Worm (Caenorhabditis elegans) whole organism, young adult: Measurements from ENCODE around the gene ant-1.3.

Experiments used
- B0019.2 ChIP-seq: fragments of 200-800 bp; sonication (Bioruptor generic); conservative IDR thresholded peaks from 2 replicates; pipeline ENCODE4 v1.3.6; 2022; ENCODE audit warnings: missing genetic modification reagents, missing genetic modification characterization, missing compliant biosample characterization
- B0261.1 ChIP-seq: sonication (generic microtip); optimal IDR thresholded peaks from 2 replicates; lab custom pipeline; 2016; ENCODE audit warnings: mild to moderate bottlenecking, missing genetic modification characterization, moderate library complexity, missing compliant biosample characterization
- B0336.3 ChIP-seq: fragments of 200-800 bp; sonication (Bioruptor generic); IDR thresholded peaks from 2 replicates; pipeline ENCODE4 v1.3.6; 2022; ENCODE audit warnings: missing genetic modification characterization, missing compliant biosample characterization
- F23B12.7 ChIP-seq: sonication (generic microtip); optimal IDR thresholded peaks from 2 replicates; lab custom pipeline; 2017; ENCODE audit warnings: missing genetic modification characterization, mild to moderate bottlenecking, missing compliant biosample characterization, antibody characterized with exemption, moderate library complexity; ENCODE audit not compliant: insufficient read depth
- F39B2.1 ChIP-seq: fragments of 200-800 bp; sonication (Bioruptor generic); IDR thresholded peaks from 2 replicates; pipeline ENCODE4 v1.3.6; 2022; ENCODE audit warnings: missing genetic modification reagents, missing genetic modification characterization, missing compliant biosample characterization
- F49E8.2 ChIP-seq: sonication (generic microtip); optimal IDR thresholded peaks from 3 replicates; lab custom pipeline; 2017; ENCODE audit warnings: missing genetic modification characterization, mild to moderate bottlenecking, missing compliant biosample characterization, antibody characterized with exemption, moderate library complexity; ENCODE audit not compliant: insufficient read depth
- F55B11.4 ChIP-seq: sonication (generic microtip); optimal IDR thresholded peaks from 2 replicates; lab custom pipeline; 2016; ENCODE audit warnings: missing compliant biosample characterization, missing genetic modification characterization, borderline replicate concordance; ENCODE audit not compliant: insufficient read depth
- F57A8.1 ChIP-seq: fragments of 200-800 bp; sonication (Bioruptor generic); optimal IDR thresholded peaks from 2 replicates; lab custom pipeline; 2018; ENCODE audit warnings: mild to moderate bottlenecking, missing genetic modification characterization, moderate library complexity, missing compliant biosample characterization
- T26A5.8 ChIP-seq: sonication (generic microtip); optimal IDR thresholded peaks from 2 replicates; lab custom pipeline; 2016; ENCODE audit warnings: missing genetic modification characterization, missing compliant biosample characterization
- Y56A3A.18 ChIP-seq: fragments of 200-800 bp; sonication (Bioruptor generic); IDR thresholded peaks from 2 replicates; pipeline ENCODE4 v1.3.6; 2022; ENCODE audit warnings: missing genetic modification reagents, missing genetic modification characterization, missing compliant biosample characterization
- Y67H2A.10 ChIP-seq: fragments of 200-800 bp; sonication (Bioruptor generic); conservative IDR thresholded peaks from 2 replicates; pipeline ENCODE4 v1.3.6; 2022; ENCODE audit warnings: missing genetic modification reagents, missing genetic modification characterization, missing compliant biosample characterization
- akir-1 ChIP-seq: fragments of 200-800 bp; sonication (Bioruptor generic); optimal IDR thresholded peaks from 2 replicates; lab custom pipeline; 2018; ENCODE audit warnings: mild to moderate bottlenecking, missing genetic modification characterization, moderate library complexity, missing compliant biosample characterization
- ama-1 ChIP-seq, 3 experiments: fragments of 150-350 bp in 1 of 3; sonication (generic microtip) in 2 of 3; optimal IDR thresholded peaks; 2 replicates each; lab custom pipeline; 2014 to 2018; ENCODE audit warnings: missing biosample characterization in 2 of 3, missing genetic modification characterization in 2 of 3, missing genetic modification reagents in 2 of 3
- aptf-2 ChIP-seq: fragments of 200-800 bp; sonication (Bioruptor generic); conservative IDR thresholded peaks from 2 replicates; pipeline ENCODE4 v1.3.6; 2022; ENCODE audit warnings: missing genetic modification reagents, missing genetic modification characterization, missing compliant biosample characterization
- ceh-100 ChIP-seq: fragments of 200-800 bp; sonication (Bioruptor generic); IDR thresholded peaks from 2 replicates; pipeline ENCODE4 v1.3.6; 2022; ENCODE audit warnings: missing genetic modification reagents, missing genetic modification characterization, missing compliant biosample characterization
- ceh-27 ChIP-seq: fragments of 200-800 bp; sonication (Bioruptor generic); optimal IDR thresholded peaks from 2 replicates; lab custom pipeline; 2018; ENCODE audit warnings: mild to moderate bottlenecking, missing genetic modification characterization, moderate library complexity, missing compliant biosample characterization
- ceh-40 ChIP-seq: fragments of 200-800 bp; sonication (Bioruptor generic); IDR thresholded peaks from 2 replicates; pipeline ENCODE4 v1.3.6; 2022; ENCODE audit warnings: missing genetic modification characterization, missing compliant biosample characterization
- ceh-58 ChIP-seq: fragments of 200-800 bp; sonication (Bioruptor generic); IDR thresholded peaks from 2 replicates; pipeline ENCODE4 v1.3.6; 2022; ENCODE audit warnings: missing genetic modification characterization, missing compliant biosample characterization
- egl-44 ChIP-seq: fragments of 200-800 bp; sonication (Bioruptor generic); IDR thresholded peaks from 2 replicates; pipeline ENCODE4 v1.3.6; 2022; ENCODE audit warnings: missing genetic modification reagents, missing genetic modification characterization, missing compliant biosample characterization
- fkh-3 ChIP-seq: sonication (generic microtip); optimal IDR thresholded peaks from 2 replicates; lab custom pipeline; 2016; ENCODE audit warnings: mild to moderate bottlenecking, missing genetic modification characterization, missing compliant biosample characterization
- gei-17 ChIP-seq: fragments of 200-800 bp; sonication (Bioruptor generic); optimal IDR thresholded peaks from 2 replicates; lab custom pipeline; 2018; ENCODE audit warnings: mild to moderate bottlenecking, missing genetic modification characterization, missing compliant biosample characterization
- him-1 ChIP-seq: sonication (generic microtip); optimal IDR thresholded peaks from 2 replicates; lab custom pipeline; 2016; ENCODE audit warnings: missing genotype, missing genetic modification reagents, missing genetic modification characterization, missing compliant biosample characterization
- hlh-26 ChIP-seq: fragments of 200-800 bp; sonication (Bioruptor generic); conservative IDR thresholded peaks from 2 replicates; pipeline ENCODE4 v1.3.6; 2022; ENCODE audit warnings: missing genetic modification reagents, missing genetic modification characterization, missing compliant biosample characterization
- hmg-1.2 ChIP-seq: fragments of 200-800 bp; sonication (Bioruptor generic); IDR thresholded peaks from 2 replicates; pipeline ENCODE4 v1.3.6; 2022; ENCODE audit warnings: missing genetic modification reagents, missing genetic modification characterization, missing compliant biosample characterization
- hrde-1 ChIP-seq: sonication (generic microtip); optimal IDR thresholded peaks from 2 replicates; lab custom pipeline; 2016; ENCODE audit warnings: missing genetic modification characterization, mild to moderate bottlenecking, missing compliant biosample characterization, moderate library complexity, missing genotype, missing genetic modification reagents, borderline replicate concordance
- let-607 ChIP-seq, 2 experiments: fragments of 200-800 bp in 1 of 2; sonication (Bioruptor generic) in 1 of 2; sonication (generic microtip) in 1 of 2; optimal IDR thresholded peaks; 2 replicates each; lab custom pipeline; 2016 to 2018; ENCODE audit warnings: mild to moderate bottlenecking in 2 of 2, missing compliant biosample characterization in 2 of 2, missing genetic modification characterization in 2 of 2, moderate library complexity in 2 of 2, missing genotype in 1 of 2
- lin-35 ChIP-seq, 3 experiments: fragments of 150-350 bp in 2 of 3; sonication (generic microtip) in 1 of 3; optimal IDR thresholded peaks; 2 replicates each; lab custom pipeline; 2014 to 2018; ENCODE audit warnings: missing biosample characterization in 3 of 3, missing genetic modification characterization in 3 of 3, missing genetic modification reagents in 3 of 3
- lin-40 ChIP-seq: sonication (generic microtip); optimal IDR thresholded peaks from 2 replicates; lab custom pipeline; 2016; ENCODE audit warnings: missing genetic modification characterization, mild to moderate bottlenecking, missing compliant biosample characterization, missing genotype, missing genetic modification reagents
- lsl-1 ChIP-seq: fragments of 200-800 bp; sonication (Bioruptor generic); optimal IDR thresholded peaks from 2 replicates; lab custom pipeline; 2018; ENCODE audit warnings: mild to moderate bottlenecking, missing genetic modification characterization, moderate library complexity, missing compliant biosample characterization
- madf-3 ChIP-seq: fragments of 200-800 bp; sonication (Bioruptor generic); IDR thresholded peaks from 2 replicates; pipeline ENCODE4 v1.3.6; 2022; ENCODE audit warnings: missing genetic modification reagents, missing genetic modification characterization, missing compliant biosample characterization
- madf-6 ChIP-seq: fragments of 200-800 bp; sonication (Bioruptor generic); IDR thresholded peaks from 2 replicates; pipeline ENCODE4 v1.3.6; 2022; ENCODE audit warnings: missing genetic modification reagents, missing genetic modification characterization, missing compliant biosample characterization
- mel-28 ChIP-seq: sonication (generic microtip); optimal IDR thresholded peaks from 2 replicates; lab custom pipeline; 2016; ENCODE audit warnings: borderline replicate concordance, mild to moderate bottlenecking, missing genetic modification characterization, missing compliant biosample characterization
- nfya-2 ChIP-seq: fragments of 200-800 bp; sonication (Bioruptor generic); IDR thresholded peaks from 2 replicates; pipeline ENCODE4 v1.3.6; 2022; ENCODE audit warnings: missing genetic modification reagents, missing genetic modification characterization, missing compliant biosample characterization
- nhr-90 ChIP-seq: sonication (generic microtip); optimal IDR thresholded peaks from 2 replicates; lab custom pipeline; 2016; ENCODE audit warnings: missing genotype, mild to moderate bottlenecking, missing genetic modification characterization, missing compliant biosample characterization
- rec-8 ChIP-seq, 2 experiments: sonication (generic microtip); optimal IDR thresholded peaks; 2 replicates each; lab custom pipeline; 2016; ENCODE audit warnings: mild to moderate bottlenecking in 2 of 2, missing genetic modification characterization in 2 of 2, missing genetic modification reagents in 2 of 2, missing genotype in 2 of 2, missing biosample characterization in 1 of 2, missing compliant biosample characterization in 1 of 2, moderate library complexity in 1 of 2
- snpc-3.4 ChIP-seq: sonication (generic microtip); optimal IDR thresholded peaks from 2 replicates; lab custom pipeline; 2017; ENCODE audit warnings: missing genetic modification characterization, mild to moderate bottlenecking, missing compliant biosample characterization, antibody characterized with exemption, moderate library complexity, missing genotype, missing genetic modification reagents
- snpc-4 ChIP-seq, 5 experiments: fragments of 150-350 bp in 1 of 5; sonication (generic microtip) in 4 of 5; optimal IDR thresholded peaks; 2 replicates each; lab custom pipeline; 2014 to 2018; ENCODE audit warnings: missing genetic modification characterization in 5 of 5, missing biosample characterization in 3 of 5, antibody characterized with exemption in 2 of 5, mild to moderate bottlenecking in 2 of 5, missing compliant biosample characterization in 2 of 5, missing genotype in 2 of 5, moderate library complexity in 2 of 5, missing genetic modification reagents in 1 of 5
- tbx-9 ChIP-seq: sonication (generic microtip); optimal IDR thresholded peaks from 2 replicates; lab custom pipeline; 2016; ENCODE audit warnings: borderline replicate concordance, missing genetic modification characterization, inconsistent platforms, missing compliant biosample characterization
- unc-130 ChIP-seq: sonication (generic microtip); optimal IDR thresholded peaks from 2 replicates; lab custom pipeline; 2016; ENCODE audit warnings: missing genetic modification reagents, missing genetic modification characterization, missing compliant biosample characterization
- unc-62 ChIP-seq: fragments of 150-350 bp; optimal IDR thresholded peaks from 2 replicates; lab custom pipeline; 2014; ENCODE audit warnings: missing biosample characterization, missing genetic modification reagents, missing genetic modification characterization
- xnd-1 ChIP-seq: sonication (generic microtip); optimal IDR thresholded peaks from 2 replicates; lab custom pipeline; 2016; ENCODE audit warnings: missing genotype, missing genetic modification reagents, missing genetic modification characterization, missing compliant biosample characterization
- zfh-2 ChIP-seq: fragments of 200-800 bp; sonication (Bioruptor generic); conservative IDR thresholded peaks from 2 replicates; pipeline ENCODE4 v1.3.6; 2022; ENCODE audit warnings: missing genetic modification reagents, missing genetic modification characterization, missing compliant biosample characterization
- zim-3 ChIP-seq: sonication (generic microtip); optimal IDR thresholded peaks from 2 replicates; lab custom pipeline; 2017; ENCODE audit warnings: mild to moderate bottlenecking, missing genetic modification characterization, moderate library complexity, missing compliant biosample characterization
- ztf-18 ChIP-seq: sonication (generic microtip); optimal IDR thresholded peaks from 2 replicates; lab custom pipeline; 2016; ENCODE audit warnings: missing genotype, mild to moderate bottlenecking, missing genetic modification characterization, missing compliant biosample characterization
- ztf-3 ChIP-seq: fragments of 200-800 bp; sonication (Bioruptor generic); optimal IDR thresholded peaks from 2 replicates; lab custom pipeline; 2018; ENCODE audit warnings: mild to moderate bottlenecking, missing genetic modification characterization, missing compliant biosample characterization

ant-1.3 gene

DNA sequence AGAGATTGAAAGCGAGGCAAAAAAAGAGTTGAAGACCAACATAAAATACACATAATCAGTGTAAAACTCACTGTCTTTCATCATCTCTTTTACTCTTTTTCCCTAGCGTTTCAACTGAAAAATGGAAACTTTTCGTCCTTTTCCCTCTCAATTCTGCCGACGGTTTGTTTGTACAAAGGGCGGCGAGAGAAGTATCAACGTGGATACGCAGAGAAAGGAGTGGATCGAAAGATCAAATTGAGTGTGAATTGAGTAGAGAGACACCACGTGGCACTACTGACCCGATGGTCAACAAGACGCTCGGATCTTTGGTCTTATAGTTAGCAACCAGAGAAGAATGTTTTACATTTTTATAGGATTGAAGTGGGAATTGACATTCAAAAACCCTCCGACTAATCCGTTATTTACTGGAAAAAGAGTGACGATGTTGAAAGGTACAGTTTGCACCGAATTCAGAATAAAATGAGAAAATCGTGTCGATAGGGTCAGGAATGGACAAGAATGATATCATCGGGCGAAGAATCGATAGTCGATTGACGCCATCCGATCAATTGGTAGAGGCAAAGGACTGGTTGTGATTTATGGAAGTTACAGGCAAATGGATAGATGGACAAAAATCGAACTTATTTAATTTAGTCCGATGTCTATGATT is 38.0 kb downstream of the ant-1.3 start (continued):
- no peak for TF ChIP-seq ztf-3 (GFP tag; lab: Kevin White, UChicago)
- TF ChIP-seq ceh-27 (GFP tag; lab: Kevin White, UChicago) = no peak
- peak in 1 of 2 experiments; percentile 46 for TF ChIP-seq let-607 (tag; optimal IDR thresholded peaks at IDR 0.05; lab: Kevin White, UChicago)
- TF ChIP-seq egl-44 = no peak
- peak in 1 of 3 experiments; percentile 10 for TF ChIP-seq lin-35 (GFP tag; optimal IDR thresholded peaks at IDR 0.05; lab: Kevin White, UChicago)
- no peak for TF ChIP-seq rec-8 (tag; optimal IDR thresholded peaks at IDR 0.05; lab: Kevin White, UChicago)
- TF ChIP-seq T26A5.8 = no peak
- TF ChIP-seq F57A8.1 (GFP tag; lab: Kevin White, UChicago) = no peak
- TF ChIP-seq him-1 (tag; lab: Kevin White, UChicago) = no peak
- no peak for TF ChIP-seq ceh-100 (GFP tag; lab: Robert Waterston, UW)
- TF ChIP-seq lin-40 (tag; lab: Kevin White, UChicago) = peak; percentile 67
- TF ChIP-seq gei-17 (GFP tag; lab: Kevin White, UChicago) = no peak
- TF ChIP-seq hmg-1.2 = peak; percentile 24; the same call in 1 of the 2 replicates
- TF ChIP-seq B0336.3 = no peak
- TF ChIP-seq B0019.2 (GFP tag; lab: Robert Waterston, UW) = no peak
- TF ChIP-seq Y67H2A.10 (GFP tag; lab: Robert Waterston, UW) = no peak
- no peak for TF ChIP-seq F39B2.1 (GFP tag; lab: Robert Waterston, UW)
- TF ChIP-seq hlh-26 (GFP tag; lab: Robert Waterston, UW) = no peak
- TF ChIP-seq akir-1 = no peak
- no peak for TF ChIP-seq madf-3
- no peak for TF ChIP-seq nhr-90
- no peak for TF ChIP-seq snpc-3.4 (tag; lab: Kevin White, UChicago)
- TF ChIP-seq xnd-1 (tag; lab: Kevin White, UChicago) = no peak
- TF ChIP-seq fkh-3 (tag; lab: Kevin White, UChicago) = no peak
- TF ChIP-seq unc-62 (GFP tag; lab: Kevin White, UChicago) = no peak
- no peak for TF ChIP-seq snpc-4 (GFP tag; optimal IDR thresholded peaks at IDR 0.05; lab: Kevin White, UChicago)
- TF ChIP-seq snpc-4 (tag; optimal IDR thresholded peaks at IDR 0.05; lab: Kevin White, UChicago) = peak in 1 of 4 experiments; percentile 11
- no peak for TF ChIP-seq ztf-18 (tag; lab: Kevin White, UChicago)
- no peak for TF ChIP-seq F55B11.4 (tag; lab: Kevin White, UChicago)
- TF ChIP-seq ceh-40 = no peak
- TF ChIP-seq hrde-1 (tag; lab: Kevin White, UChicago) = no peak
- TF ChIP-seq B0261.1 (tag; lab: Kevin White, UChicago) = no peak
- no peak for TF ChIP-seq unc-130 (GFP tag; lab: Kevin White, UChicago)
- no peak for TF ChIP-seq nfya-2 (GFP tag; lab: Robert Waterston, UW)
- no peak for TF ChIP-seq F49E8.2
- no peak for TF ChIP-seq madf-6 (GFP tag; lab: Robert Waterston, UW)
- no peak for TF ChIP-seq Y56A3A.18 (GFP tag; lab: Robert Waterston, UW)
- TF ChIP-seq lsl-1 (GFP tag; lab: Kevin White, UChicago) = no peak
- no peak for TF ChIP-seq ceh-58 (GFP tag; lab: Robert Waterston, UW)
- no peak for TF ChIP-seq tbx-9 (tag; lab: Kevin White, UChicago)
- no peak for TF ChIP-seq zfh-2 (GFP tag; lab: Robert Waterston, UW)
- peak; percentile 58 for TF ChIP-seq ama-1 (optimal IDR thresholded peaks at IDR 0.05; lab: Kevin White, UChicago)
- TF ChIP-seq ama-1 (GFP tag; optimal IDR thresholded peaks at IDR 0.05; lab: Kevin White, UChicago) = no peak
- peak; percentile 37 for TF ChIP-seq F23B12.7
- TF ChIP-seq mel-28 (tag; lab: Kevin White, UChicago) = no peak
- no peak for TF ChIP-seq zim-3
- TF ChIP-seq aptf-2 = no peak
